Fruit fly (Drosophila melanogaster) whole organism, adult: Measurements from ENCODE around the gene asun.

Experiments used
- CG11617 ChIP-seq: fragments of 200-800 bp; sonication (Bioruptor generic); optimal IDR thresholded peaks from 2 replicates; lab custom pipeline; 2017; ENCODE audit warnings: mild to moderate bottlenecking, missing biosample characterization, missing genetic modification reagents, missing genetic modification characterization
- CG1620 ChIP-seq: fragments of 200-800 bp; sonication (Bioruptor generic); optimal IDR thresholded peaks from 2 replicates; lab custom pipeline; 2016; ENCODE audit warnings: missing biosample characterization, missing genetic modification characterization
- Crg-1 ChIP-seq: fragments of 200-800 bp; sonication (Bioruptor generic); optimal IDR thresholded peaks from 2 replicates; lab custom pipeline; 2016; ENCODE audit warnings: missing biosample characterization, missing genetic modification characterization
- Mnt ChIP-seq: fragments of 200-800 bp; sonication (Bioruptor generic); optimal IDR thresholded peaks from 2 replicates; lab custom pipeline; 2016; ENCODE audit warnings: missing biosample characterization, mild to moderate bottlenecking, missing genetic modification characterization
- cnc ChIP-seq, 2 experiments: fragments of >200 bp; optimal IDR thresholded peaks; 2 replicates each; lab custom pipeline; 2017
- kay ChIP-seq: fragments of 200-800 bp; sonication (Bioruptor generic); peaks from one replicate; lab custom pipeline; 2016; ENCODE audit warnings: missing biosample characterization, missing genetic modification characterization, borderline replicate concordance
- pad ChIP-seq: fragments of 200-800 bp; sonication (Bioruptor generic); optimal IDR thresholded peaks from 3 replicates; lab custom pipeline; 2017; ENCODE audit warnings: missing biosample characterization, missing genetic modification characterization, mild to moderate bottlenecking, moderate library complexity, missing genetic modification reagents

DNA sequence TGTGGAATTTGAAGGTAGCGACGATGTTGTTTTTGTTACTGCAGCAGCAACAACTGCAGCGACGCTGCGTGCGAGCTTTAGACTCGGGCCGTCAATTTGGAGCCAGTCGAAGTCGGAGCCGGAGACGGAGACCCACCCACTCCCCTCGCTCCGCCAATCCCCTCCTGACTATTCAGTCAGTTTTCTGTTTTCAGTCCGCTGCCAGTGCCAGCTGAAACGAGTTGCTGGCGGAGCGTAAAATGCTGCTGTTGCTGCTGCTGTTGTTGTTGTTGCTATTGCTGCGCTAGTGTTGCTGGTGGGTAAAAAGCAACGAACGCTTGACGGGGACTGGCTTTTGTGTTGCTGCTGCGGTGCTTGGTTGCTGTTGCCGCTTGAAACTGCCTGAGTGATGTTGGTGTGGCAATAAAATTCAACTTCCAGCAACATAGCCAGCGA, 10.1 kb upstream of the asun start:
- TF ChIP-seq kay: no peak
- no peak for TF ChIP-seq CG11617 (GFP tag; lab: Kevin White, UChicago)
- TF ChIP-seq Mnt (GFP tag; lab: Kevin White, UChicago): no peak
- no peak for TF ChIP-seq cnc (optimal IDR thresholded peaks at IDR 0.05; lab: Kevin White, UChicago)
- no peak for TF ChIP-seq Crg-1
- TF ChIP-seq CG1620 (GFP tag; lab: Kevin White, UChicago): no peak
- TF ChIP-seq pad (GFP tag; lab: Kevin White, UChicago): no peak
